Worm (Caenorhabditis elegans) whole organism, L2 larva: Measurements from ENCODE around the gene dlg-1.

Source experiments
- ceh-16 ChIP-seq: fragments of 150-350 bp; optimal IDR thresholded peaks from 2 replicates; lab custom pipeline; 2014; ENCODE audit warnings: missing biosample characterization, missing genetic modification characterization
- crh-2 ChIP-seq: sonication (generic microtip); optimal IDR thresholded peaks from 2 replicates; lab custom pipeline; 2017; ENCODE audit warnings: missing biosample characterization, missing genetic modification characterization
- egl-27 ChIP-seq: sonication (generic microtip); optimal IDR thresholded peaks from 3 replicates; lab custom pipeline; 2017; ENCODE audit warnings: missing biosample characterization, missing genetic modification reagents, missing genetic modification characterization
- elt-1 ChIP-seq: fragments of 150-350 bp; optimal IDR thresholded peaks from 2 replicates; lab custom pipeline; 2014; ENCODE audit warnings: missing biosample characterization, missing genetic modification characterization
- mdl-1 ChIP-seq, 2 experiments: fragments of 150-350 bp in 1 of 2; sonication (generic microtip) in 1 of 2; optimal IDR thresholded peaks; 2 replicates each; lab custom pipeline; 2017; ENCODE audit warnings: missing biosample characterization in 2 of 2, missing genetic modification characterization in 2 of 2
- unc-55 ChIP-seq: fragments of 150-350 bp; sonication (generic microtip); optimal IDR thresholded peaks from 3 replicates; lab custom pipeline; 2014; ENCODE audit warnings: missing biosample characterization, missing genetic modification reagents, missing genetic modification characterization
- unc-62 ChIP-seq: fragments of 150-350 bp; optimal IDR thresholded peaks from 2 replicates; lab custom pipeline; 2014; ENCODE audit warnings: missing biosample characterization, missing genetic modification reagents, missing genetic modification characterization
- ztf-4 ChIP-seq: fragments of 150-350 bp; optimal IDR thresholded peaks from 2 replicates; lab custom pipeline; 2014; ENCODE audit warnings: missing biosample characterization, missing genetic modification characterization

ce11 chrX:5509114-5509877 lies 29.8 kb downstream of the dlg-1 start:
- TF ChIP-seq ztf-4 (no peak), unc-62 (GFP tag; lab: Kevin White, UChicago) (no peak), elt-1 (tag; lab: Kevin White, UChicago) (no peak), ceh-16 (tag; lab: Kevin White, UChicago) (no peak), egl-27 (no peak), unc-55 (no peak), mdl-1 (tag; optimal IDR thresholded peaks at IDR 0.05; lab: Kevin White, UChicago) (no peak), crh-2 (tag; lab: Kevin White, UChicago) (no peak)
